Fruit fly (Drosophila melanogaster): Measurements from ENCODE around the gene Papst2.

The Papst2 gene

DNA sequence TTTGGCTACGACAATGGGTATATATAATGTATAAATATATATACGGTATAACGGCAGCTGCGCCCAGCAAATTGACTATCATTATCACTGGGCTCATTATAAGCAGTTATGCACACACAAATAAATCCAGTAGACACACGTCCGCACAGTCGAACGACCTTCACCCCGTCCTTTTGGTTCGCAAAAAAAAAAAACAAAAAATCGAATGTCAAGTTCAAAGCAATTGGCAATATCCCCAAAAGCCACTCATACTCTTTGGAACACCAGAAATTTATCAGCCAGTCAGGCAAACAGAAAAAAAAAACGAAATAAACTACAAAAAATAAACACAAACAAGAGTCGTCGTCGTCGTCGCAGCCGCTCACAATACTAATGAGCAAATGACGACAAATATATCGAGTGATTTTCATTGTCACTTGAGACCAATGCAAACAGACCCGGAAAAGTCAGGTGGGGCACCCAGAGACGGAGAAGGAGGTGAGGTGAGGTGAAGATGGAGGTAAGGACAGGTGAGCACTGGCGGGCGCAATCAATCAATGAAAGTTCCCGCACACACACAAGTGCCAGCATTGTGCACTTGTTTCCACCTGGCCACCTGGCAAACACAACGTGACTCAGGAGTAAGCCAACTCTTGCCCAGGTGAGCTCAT is 37.7 kb upstream of the Papst2 start (continued):
- no peak for TF ChIP-seq Mad (GFP tag; optimal IDR thresholded peaks at IDR 0.05)
- peak; percentile 64 for TF ChIP-seq CG9932 (GFP tag; IDR thresholded peaks at IDR 0.05)
- no peak for TF ChIP-seq Lhr (GFP tag; optimal IDR thresholded peaks at IDR 0.05)
- peak; percentile 22; the same call in 2 of the 3 replicates for TF ChIP-seq dysf (GFP tag; IDR thresholded peaks at IDR 0.05)
- no peak for TF ChIP-seq CG18619 (GFP tag; optimal IDR thresholded peaks at IDR 0.05)
- TF ChIP-seq PHDP (tag; optimal IDR thresholded peaks at IDR 0.05), result no peak
- no peak for TF ChIP-seq CG7839 (tag; optimal IDR thresholded peaks at IDR 0.05)
- no peak for TF ChIP-seq dan (GFP tag; IDR thresholded peaks at IDR 0.05)
- no peak for TF ChIP-seq CG2678 (tag; optimal IDR thresholded peaks at IDR 0.05)
- TF ChIP-seq CHES-1-like (GFP tag; optimal IDR thresholded peaks at IDR 0.05), result no peak
- no peak for TF ChIP-seq CG8290 (GFP tag; optimal IDR thresholded peaks at IDR 0.05)
- peak in 1 of 2 experiments; percentile 13 for TF ChIP-seq CG8290 (tag; optimal IDR thresholded peaks at IDR 0.05)
- no peak for TF ChIP-seq CG4328 (GFP tag; optimal IDR thresholded peaks at IDR 0.05)
- no peak for TF ChIP-seq Atf-2 (GFP tag; optimal IDR thresholded peaks at IDR 0.05)
- peak; percentile 36; the same call in 1 of the 3 replicates for TF ChIP-seq CG34422 (GFP tag; IDR thresholded peaks at IDR 0.05)
- TF ChIP-seq cato (GFP tag; optimal IDR thresholded peaks at IDR 0.05; ENCODE audit: borderline replicate concordance), result no peak
- no peak for TF ChIP-seq mld (GFP tag; IDR thresholded peaks at IDR 0.05; ENCODE audit: partially characterized antibody)
- TF ChIP-seq CG6254 (GFP tag; optimal IDR thresholded peaks at IDR 0.05), result no peak
- TF ChIP-seq CG4730 (GFP tag; IDR thresholded peaks at IDR 0.05), result 0 out of 2 replicates have a peak, but pooled peaks have one; percentile 3
- TF ChIP-seq gce (GFP tag; IDR thresholded peaks at IDR 0.05), result 0 out of 3 replicates have a peak, but pooled peaks have one; percentile 35
- no peak for TF ChIP-seq CG14860 (GFP tag; IDR thresholded peaks at IDR 0.05; ENCODE audit: partially characterized antibody)
- TF ChIP-seq BtbVII (GFP tag; optimal IDR thresholded peaks at IDR 0.05), result no peak
- TF ChIP-seq CG4360 (GFP tag; IDR thresholded peaks at IDR 0.05), result no peak
- TF ChIP-seq C15 (GFP tag; IDR thresholded peaks at IDR 0.05), result 0 out of 3 replicates have a peak, but pooled peaks have one; percentile 41
- peak; percentile 10; the same call in 2 of the 3 replicates for TF ChIP-seq Aef1 (GFP tag; IDR thresholded peaks at IDR 0.05)
- TF ChIP-seq CG2875 (GFP tag; optimal IDR thresholded peaks at IDR 0.05), result peak; percentile 30
- TF ChIP-seq CG10274 (GFP tag; optimal IDR thresholded peaks at IDR 0.05), result no peak
- 0 out of 3 replicates have a peak, but pooled peaks have one; percentile 6 for TF ChIP-seq CG7357 (GFP tag; IDR thresholded peaks at IDR 0.05)
- 0 out of 2 replicates have a peak, but pooled peaks have one; percentile 7 for TF ChIP-seq ham (GFP tag; IDR thresholded peaks at IDR 0.05)
- no peak for TF ChIP-seq jumu (GFP tag; optimal IDR thresholded peaks at IDR 0.05)
- TF ChIP-seq sens-2 (GFP tag; IDR thresholded peaks at IDR 0.05), result no peak
- no peak for TF ChIP-seq btn (GFP tag; optimal IDR thresholded peaks at IDR 0.05)
- no peak for TF ChIP-seq HLH54F (GFP tag; optimal IDR thresholded peaks at IDR 0.05)
- peak; percentile 12 for TF ChIP-seq ERR (GFP tag; optimal IDR thresholded peaks at IDR 0.05)
- TF ChIP-seq Ptx1 (GFP tag; IDR thresholded peaks at IDR 0.05), result peak; percentile 45
- TF ChIP-seq so (GFP tag; IDR thresholded peaks at IDR 0.05), result no peak
- TF ChIP-seq Bteb2 (GFP tag; optimal IDR thresholded peaks at IDR 0.05), result no peak
- peak; percentile 57 for TF ChIP-seq al (GFP tag; IDR thresholded peaks at IDR 0.05)
- TF ChIP-seq CG15696 (tag; optimal IDR thresholded peaks at IDR 0.05), result peak; percentile 25
- no peak for TF ChIP-seq sim (GFP tag; IDR thresholded peaks at IDR 0.05)
- peak; percentile 43 for TF ChIP-seq CG10366 (GFP tag; IDR thresholded peaks at IDR 0.05)
- no peak for TF ChIP-seq CG16863 (GFP tag; optimal IDR thresholded peaks at IDR 0.05)
- TF ChIP-seq CG9215 (GFP tag; IDR thresholded peaks at IDR 0.05), result no peak
- peak; percentile 91 for TF ChIP-seq sd (tag; optimal IDR thresholded peaks at IDR 0.05)
- no peak for TF ChIP-seq inv (GFP tag; IDR thresholded peaks at IDR 0.05; ENCODE audit: partially characterized antibody)
- TF ChIP-seq gro (GFP tag; optimal IDR thresholded peaks at IDR 0.05), result no peak
- TF ChIP-seq ind (GFP tag; optimal IDR thresholded peaks at IDR 0.05), result no peak
- TF ChIP-seq nmo (GFP tag; optimal IDR thresholded peaks at IDR 0.05), result no peak
- TF ChIP-seq gcm2 (GFP tag; optimal IDR thresholded peaks at IDR 0.05), result no peak
- TF ChIP-seq Rfx (GFP tag; IDR thresholded peaks at IDR 0.05), result peak; percentile 69
- TF ChIP-seq chinmo (GFP tag; IDR thresholded peaks at IDR 0.05; ENCODE audit: partially characterized antibody), result 0 out of 4 replicates have a peak, but pooled peaks have one; percentile 16

All from whole organism, embryonic.